Worm (Caenorhabditis elegans) whole organism, L1 larva: ENCODE measurements around the gene ZK1098.2.

Source experiments
- C04F5.9 ChIP-seq: sonication (generic microtip); optimal IDR thresholded peaks from 2 replicates; lab custom pipeline; 2016; ENCODE audit warnings: missing genetic modification characterization, missing compliant biosample characterization
- C16A3.4 ChIP-seq: fragments of 150-350 bp; optimal IDR thresholded peaks from 2 replicates; lab custom pipeline; 2014; ENCODE audit warnings: missing biosample characterization, missing genetic modification characterization
- C34B4.2 ChIP-seq: sonication (generic microtip); optimal IDR thresholded peaks from 2 replicates; lab custom pipeline; 2017; ENCODE audit warnings: mild to moderate bottlenecking, missing genetic modification characterization, missing compliant biosample characterization
- Y116A8C.19 ChIP-seq: sonication (generic microtip); optimal IDR thresholded peaks from 2 replicates; lab custom pipeline; 2016; ENCODE audit warnings: missing compliant biosample characterization, missing genetic modification characterization, borderline replicate concordance
- aha-1 ChIP-seq: fragments of 150-350 bp; optimal IDR thresholded peaks from 2 replicates; lab custom pipeline; 2014; ENCODE audit warnings: missing biosample characterization, missing genetic modification characterization
- aly-2 ChIP-seq: fragments of 150-350 bp; optimal IDR thresholded peaks from 2 replicates; lab custom pipeline; 2014; ENCODE audit warnings: missing biosample characterization, missing genetic modification characterization
- ceh-82 ChIP-seq, 3 experiments: fragments of 150-350 bp in 1 of 3; sonication (generic microtip) in 2 of 3; optimal IDR thresholded peaks; 2 replicates each; lab custom pipeline; 2014 to 2017; ENCODE audit warnings: missing biosample characterization in 3 of 3, missing genetic modification characterization in 3 of 3
- ceh-90 ChIP-seq: sonication (generic microtip); optimal IDR thresholded peaks from 2 replicates; lab custom pipeline; 2016; ENCODE audit warnings: missing genetic modification characterization, missing compliant biosample characterization
- dpl-1 ChIP-seq, 3 experiments: fragments of 150-350 bp in 2 of 3; sonication (generic microtip) in 1 of 3; optimal IDR thresholded peaks; 2 replicates each; lab custom pipeline; 2014 to 2017; ENCODE audit warnings: missing biosample characterization in 3 of 3, missing genetic modification characterization in 3 of 3, missing genetic modification reagents in 3 of 3
- dsc-1 ChIP-seq: sonication (generic microtip); optimal IDR thresholded peaks from 2 replicates; lab custom pipeline; 2016; ENCODE audit warnings: mild to moderate bottlenecking, missing genetic modification characterization, missing compliant biosample characterization
- efl-1 ChIP-seq, 4 experiments: fragments of 150-350 bp; optimal IDR thresholded peaks in 3 of 4; peaks in 1 of 4; 1 replicate in 1 of 4; 2 replicates in 3 of 4; lab custom pipeline; 2014; ENCODE audit warnings: missing biosample characterization in 2 of 4, missing genetic modification characterization in 2 of 4, missing genetic modification reagents in 2 of 4
- egl-13 ChIP-seq: sonication (generic microtip); optimal IDR thresholded peaks from 2 replicates; lab custom pipeline; 2016; ENCODE audit warnings: missing genotype, missing genetic modification reagents, missing genetic modification characterization, missing compliant biosample characterization
- elt-2 ChIP-seq: sonication (generic microtip); optimal IDR thresholded peaks from 2 replicates; lab custom pipeline; 2016; ENCODE audit warnings: missing genetic modification characterization, mild to moderate bottlenecking, inconsistent platforms, missing compliant biosample characterization, missing genetic modification reagents
- elt-3 ChIP-seq, 6 experiments: fragments of 150-350 bp in 1 of 6; sonication (generic microtip); optimal IDR thresholded peaks; 2 replicates each; lab custom pipeline; 2017 to 2018; ENCODE audit warnings: missing biosample characterization in 6 of 6, missing genetic modification characterization in 6 of 6, inconsistent platforms in 1 of 6
- ets-5 ChIP-seq: fragments of 200-800 bp; sonication (Bioruptor generic); IDR thresholded peaks from 2 replicates; pipeline ENCODE4 v1.3.6; 2022; ENCODE audit warnings: missing genetic modification characterization, missing compliant biosample characterization
- fkh-4 ChIP-seq: sonication (generic microtip); optimal IDR thresholded peaks from 2 replicates; lab custom pipeline; 2016; ENCODE audit warnings: missing compliant biosample characterization, missing genetic modification characterization, borderline replicate concordance
- fos-1 ChIP-seq: fragments of 150-350 bp; optimal IDR thresholded peaks from 2 replicates; lab custom pipeline; 2014; ENCODE audit warnings: missing biosample characterization, missing genetic modification characterization
- grh-1 ChIP-seq: fragments of 200-800 bp; sonication (Bioruptor generic); IDR thresholded peaks from 2 replicates; pipeline ENCODE4 v1.3.6; 2022; ENCODE audit warnings: missing genetic modification reagents, missing genetic modification characterization, missing compliant biosample characterization
- hlh-4 ChIP-seq: sonication (generic microtip); optimal IDR thresholded peaks from 2 replicates; lab custom pipeline; 2016; ENCODE audit warnings: mild to moderate bottlenecking, missing genetic modification characterization, missing compliant biosample characterization
- hpl-2 ChIP-seq: fragments of 150-350 bp; optimal IDR thresholded peaks from 2 replicates; lab custom pipeline; 2014; ENCODE audit warnings: missing biosample characterization, missing genetic modification reagents, missing genetic modification characterization
- irx-1 ChIP-seq: sonication (generic microtip); optimal IDR thresholded peaks from 2 replicates; lab custom pipeline; 2016; ENCODE audit warnings: missing genetic modification characterization, missing compliant biosample characterization
- jun-1 ChIP-seq: fragments of 150-350 bp; optimal IDR thresholded peaks from 2 replicates; lab custom pipeline; 2014; ENCODE audit warnings: missing biosample characterization, missing genetic modification reagents, missing genetic modification characterization
- lin-15B ChIP-seq: fragments of 150-350 bp; sonication (generic microtip); optimal IDR thresholded peaks from 3 replicates; lab custom pipeline; 2014; ENCODE audit warnings: missing biosample characterization, missing genetic modification characterization
- lsy-2 ChIP-seq, 2 experiments: fragments of 150-350 bp; optimal IDR thresholded peaks; 2 replicates each; lab custom pipeline; 2014; ENCODE audit warnings: missing biosample characterization in 2 of 2, missing genetic modification characterization in 2 of 2
- mab-9 ChIP-seq: fragments of 200-800 bp; sonication (Bioruptor generic); IDR thresholded peaks from 2 replicates; pipeline ENCODE4 v1.3.6; 2022; ENCODE audit warnings: missing genetic modification reagents, missing genetic modification characterization, missing compliant biosample characterization
- mdl-1 ChIP-seq, 2 experiments: fragments of 150-350 bp; optimal IDR thresholded peaks; 2 replicates each; lab custom pipeline; 2014 to 2017; ENCODE audit warnings: missing biosample characterization in 2 of 2, missing genetic modification characterization in 2 of 2, inconsistent platforms in 1 of 2
- mef-2 ChIP-seq: fragments of 150-350 bp; optimal IDR thresholded peaks from 2 replicates; lab custom pipeline; 2014; ENCODE audit warnings: missing biosample characterization, missing genetic modification characterization
- mep-1 ChIP-seq: fragments of 150-350 bp; optimal IDR thresholded peaks from 2 replicates; lab custom pipeline; 2014; ENCODE audit warnings: missing biosample characterization, missing genetic modification characterization
- nhr-11 ChIP-seq: fragments of 150-350 bp; optimal IDR thresholded peaks from 2 replicates; lab custom pipeline; 2014; ENCODE audit warnings: missing biosample characterization, missing genetic modification characterization
- nhr-12 ChIP-seq: sonication (generic microtip); optimal IDR thresholded peaks from 2 replicates; lab custom pipeline; 2017; ENCODE audit warnings: missing biosample characterization, missing genetic modification characterization
- nhr-19 ChIP-seq: fragments of 200-800 bp; sonication (Bioruptor generic); conservative IDR thresholded peaks from 2 replicates; pipeline ENCODE4 v1.3.6; 2022; ENCODE audit warnings: missing genetic modification characterization, missing compliant biosample characterization
- nhr-20 ChIP-seq: sonication (generic microtip); optimal IDR thresholded peaks from 2 replicates; lab custom pipeline; 2016; ENCODE audit warnings: mild to moderate bottlenecking, missing genetic modification characterization, missing compliant biosample characterization
- nhr-237 ChIP-seq: fragments of 150-350 bp; optimal IDR thresholded peaks from 2 replicates; lab custom pipeline; 2014; ENCODE audit warnings: missing biosample characterization, missing genetic modification characterization
- nhr-47 ChIP-seq: sonication (generic microtip); optimal IDR thresholded peaks from 2 replicates; lab custom pipeline; 2016; ENCODE audit warnings: mild to moderate bottlenecking, missing genetic modification characterization, moderate library complexity, missing compliant biosample characterization
- nhr-71 ChIP-seq: sonication (generic microtip); optimal IDR thresholded peaks from 2 replicates; lab custom pipeline; 2016; ENCODE audit warnings: mild to moderate bottlenecking, missing genetic modification characterization, moderate library complexity, missing compliant biosample characterization
- nhr-77 ChIP-seq: fragments of 150-350 bp; optimal IDR thresholded peaks from 2 replicates; lab custom pipeline; 2014; ENCODE audit warnings: missing biosample characterization, missing genetic modification characterization
- pax-3 ChIP-seq: fragments of 200-800 bp; sonication (Bioruptor generic); optimal IDR thresholded peaks from 2 replicates; lab custom pipeline; 2018; ENCODE audit warnings: mild to moderate bottlenecking, missing genetic modification characterization, moderate library complexity, missing compliant biosample characterization
- skn-1 ChIP-seq: fragments of 150-350 bp; optimal IDR thresholded peaks from 2 replicates; lab custom pipeline; 2014; ENCODE audit warnings: missing biosample characterization, missing genetic modification characterization
- snu-23 ChIP-seq: sonication (generic microtip); optimal IDR thresholded peaks from 2 replicates; lab custom pipeline; 2016; ENCODE audit warnings: missing genetic modification characterization, missing compliant biosample characterization
- sox-4 ChIP-seq: sonication (generic microtip); optimal IDR thresholded peaks from 2 replicates; lab custom pipeline; 2016; ENCODE audit warnings: missing genetic modification characterization, missing compliant biosample characterization
- sptf-1 ChIP-seq: fragments of 150-350 bp; optimal IDR thresholded peaks from 2 replicates; lab custom pipeline; 2014; ENCODE audit warnings: missing biosample characterization, missing genetic modification characterization
- swsn-7 ChIP-seq: sonication (generic microtip); optimal IDR thresholded peaks from 2 replicates; lab custom pipeline; 2016; ENCODE audit warnings: missing genetic modification characterization, missing compliant biosample characterization
- unc-130 ChIP-seq: fragments of 150-350 bp; optimal IDR thresholded peaks from 2 replicates; lab custom pipeline; 2017; ENCODE audit warnings: missing biosample characterization, missing genetic modification characterization, inconsistent platforms
- unc-62 ChIP-seq: fragments of 150-350 bp; optimal IDR thresholded peaks from 2 replicates; lab custom pipeline; 2014; ENCODE audit warnings: missing biosample characterization, missing genetic modification reagents, missing genetic modification characterization
- unc-86 ChIP-seq: sonication (generic microtip); optimal IDR thresholded peaks from 2 replicates; lab custom pipeline; 2016; ENCODE audit warnings: missing genetic modification characterization, missing compliant biosample characterization
- vab-15 ChIP-seq: sonication (generic microtip); optimal IDR thresholded peaks from 2 replicates; lab custom pipeline; 2017; ENCODE audit warnings: missing genotype, mild to moderate bottlenecking, missing genetic modification characterization, missing compliant biosample characterization
- xbp-1 ChIP-seq: sonication (generic microtip); optimal IDR thresholded peaks from 2 replicates; lab custom pipeline; 2016; ENCODE audit warnings: missing genetic modification characterization, missing compliant biosample characterization
- ztf-11 ChIP-seq, 2 experiments: sonication (generic microtip); optimal IDR thresholded peaks; 2 replicates each; lab custom pipeline; 2016 to 2017; ENCODE audit warnings: missing genetic modification characterization in 2 of 2, missing biosample characterization in 1 of 2, missing compliant biosample characterization in 1 of 2
- ztf-4 ChIP-seq: fragments of 150-350 bp; optimal IDR thresholded peaks from 2 replicates; lab custom pipeline; 2014; ENCODE audit warnings: missing biosample characterization, missing genetic modification characterization

ZK1098.2 gene

ce11 chrIII:9570869-9571268, 41.9 kb downstream of the ZK1098.2 start (continued):
- TF ChIP-seq dsc-1 (tag; lab: Kevin White, UChicago), result no peak
- TF ChIP-seq pax-3 (tag; lab: Kevin White, UChicago), result no peak
- peak; percentile 66 to 77 (median 75) for TF ChIP-seq dpl-1 (GFP tag; optimal IDR thresholded peaks at IDR 0.05; lab: Kevin White, UChicago)
- no peak for TF ChIP-seq hlh-4
- TF ChIP-seq lin-15B (tag; lab: Kevin White, UChicago), result peak; percentile 9
- no peak for TF ChIP-seq ets-5
- no peak for TF ChIP-seq mef-2 (tag; lab: Kevin White, UChicago)
- TF ChIP-seq egl-13, result no peak
- TF ChIP-seq sox-4 (tag; lab: Kevin White, UChicago), result no peak
- TF ChIP-seq ceh-82 (tag; optimal IDR thresholded peaks at IDR 0.05; lab: Kevin White, UChicago), result no peak
- no peak for TF ChIP-seq vab-15 (tag; lab: Kevin White, UChicago)

ce11 chrIII:9580039-9580891, 51.3 kb downstream of the ZK1098.2 start, which contains the start of gene ced-7:
Gene ced-7 (minus strand): TSS chrIII:9580089.
- TF ChIP-seq nhr-12 (tag; lab: Kevin White, UChicago) (no peak), ztf-11 (tag; optimal IDR thresholded peaks at IDR 0.05; lab: Kevin White, UChicago) (no peak), unc-86 (tag; lab: Kevin White, UChicago) (peak; percentile 22), unc-62 (GFP tag; lab: Kevin White, UChicago) (no peak), nhr-11 (tag; lab: Kevin White, UChicago) (no peak), elt-2 (no peak), Y116A8C.19 (tag; lab: Kevin White, UChicago) (no peak), nhr-77 (tag; lab: Kevin White, UChicago) (no peak), irx-1 (tag; lab: Kevin White, UChicago) (no peak), egl-13 (no peak), lin-15B (tag; lab: Kevin White, UChicago) (no peak), fos-1 (tag; lab: Kevin White, UChicago) (no peak), swsn-7 (tag; lab: Kevin White, UChicago) (no peak), skn-1 (no peak), lsy-2 (tag; optimal IDR thresholded peaks at IDR 0.05; lab: Kevin White, UChicago) (peak; percentile 26 to 52), mep-1 (tag; lab: Kevin White, UChicago) (no peak), hlh-4 (no peak), C34B4.2 (tag; lab: Kevin White, UChicago) (no peak), snu-23 (GFP tag; lab: Kevin White, UChicago) (no peak), C04F5.9 (tag; lab: Kevin White, UChicago) (no peak), ztf-4 (tag; lab: Kevin White, UChicago) (no peak), xbp-1 (tag; lab: Kevin White, UChicago) (no peak), fkh-4 (no peak), nhr-20 (peak; percentile 9), mdl-1 (tag; optimal IDR thresholded peaks at IDR 0.05; lab: Kevin White, UChicago) (no peak), aha-1 (tag; lab: Kevin White, UChicago) (no peak), jun-1 (no peak), aly-2 (tag; lab: Kevin White, UChicago) (no peak), elt-3 (tag; optimal IDR thresholded peaks at IDR 0.05; lab: Kevin White, UChicago) (no peak), ets-5 (no peak), hpl-2 (no peak), mab-9 (no peak), grh-1 (GFP tag; lab: Robert Waterston, UW) (no peak), nhr-19 (no peak), nhr-71 (tag; lab: Kevin White, UChicago) (peak; percentile 46), nhr-47 (peak; percentile 11), ceh-90 (tag; lab: Kevin White, UChicago) (no peak), sptf-1 (tag; lab: Kevin White, UChicago) (no peak), unc-130 (no peak), efl-1 (optimal IDR thresholded peaks at IDR 0.05; lab: Kevin White, UChicago) (peak; percentile 30 to 39), efl-1 (GFP tag; optimal IDR thresholded peaks at IDR 0.05 in 1 of 2; lab: Kevin White, UChicago) (peak; percentile 49 to 92), pax-3 (tag; lab: Kevin White, UChicago) (no peak), vab-15 (tag; lab: Kevin White, UChicago) (no peak), C16A3.4 (tag; lab: Kevin White, UChicago) (peak; percentile 42), nhr-237 (no peak)
